Fruit fly (Drosophila melanogaster): Measurements from ENCODE around the gene CG9663.

DNA sequence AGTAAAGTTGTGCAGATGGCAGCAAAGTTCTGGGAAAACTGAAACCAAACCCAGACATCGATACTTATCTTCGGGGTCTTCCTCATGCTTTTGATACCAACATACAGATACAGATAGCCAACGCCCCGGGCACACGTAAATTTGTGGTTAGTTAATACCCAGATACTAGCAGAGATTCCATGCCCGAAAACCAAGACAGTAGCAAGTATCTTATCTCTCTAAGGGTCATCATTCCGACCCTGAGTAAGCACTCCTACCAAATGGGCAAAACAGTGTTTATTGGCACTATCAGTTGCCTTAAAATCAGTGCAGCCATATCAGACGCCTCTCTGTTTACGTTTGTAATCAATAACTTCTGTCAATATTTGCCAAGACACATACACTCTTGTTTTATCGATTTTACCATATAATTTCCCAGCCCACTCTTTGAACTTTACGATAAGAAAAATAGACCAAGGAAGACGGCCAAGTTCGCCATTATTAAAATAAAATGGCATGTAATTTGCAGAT, 22.4 kb downstream of the CG9663 start, which contains the start of gene OtopLb:
- no peak for TF ChIP-seq psq (GFP tag; optimal IDR thresholded peaks at IDR 0.05)
- no peak for TF ChIP-seq Myc (optimal IDR thresholded peaks at IDR 0.05)
- no peak for TF ChIP-seq dmrt93B (GFP tag; optimal IDR thresholded peaks at IDR 0.05)
- no peak for TF ChIP-seq Abd-B (GFP tag; optimal IDR thresholded peaks at IDR 0.05)
- TF ChIP-seq lola (GFP tag; optimal IDR thresholded peaks at IDR 0.05): no peak
- TF ChIP-seq br (GFP tag; optimal IDR thresholded peaks at IDR 0.05): no peak
- no peak for TF ChIP-seq Dif (GFP tag; optimal IDR thresholded peaks at IDR 0.05; ENCODE audit: partially characterized antibody)
- no peak for TF ChIP-seq h (GFP tag; optimal IDR thresholded peaks at IDR 0.05)
- TF ChIP-seq GATAd (GFP tag; optimal IDR thresholded peaks at IDR 0.05): no peak
- TF ChIP-seq pan (optimal IDR thresholded peaks at IDR 0.05): no peak
- no peak for TF ChIP-seq sv (GFP tag; optimal IDR thresholded peaks at IDR 0.05)
- TF ChIP-seq fru (GFP tag; optimal IDR thresholded peaks at IDR 0.05): no peak
- no peak for TF ChIP-seq dl (GFP tag; optimal IDR thresholded peaks at IDR 0.05; ENCODE audit: insufficient read depth in 1 of 2, partially characterized antibody in 2 of 2)
